Fruit fly (Drosophila melanogaster): ENCODE measurements around the gene Adhr.

Adhr gene

dm6 chr2L:14614897-14615602 is at the start of gene Adhr, which contains the start of gene Adh (continued):
- TF ChIP-seq CG3995 (GFP tag; optimal IDR thresholded peaks at IDR 0.05), result peak; percentile 31
- no peak for TF ChIP-seq CG14050 (GFP tag; IDR thresholded peaks at IDR 0.05)
- TF ChIP-seq CG11560 (tag; IDR thresholded peaks at IDR 0.05), result no peak
- peak; percentile 86 for TF ChIP-seq Dbx (GFP tag; IDR thresholded peaks at IDR 0.05)
- no peak for TF ChIP-seq fd64A (GFP tag; optimal IDR thresholded peaks at IDR 0.05)
- TF ChIP-seq aop (GFP tag; IDR thresholded peaks at IDR 0.05), result no peak
- TF ChIP-seq al (GFP tag; IDR thresholded peaks at IDR 0.05), result peak; percentile 80
- TF ChIP-seq CG4404 (GFP tag; IDR thresholded peaks at IDR 0.05), result peak; percentile 46; the same call in 1 of the 2 replicates
- peak; percentile 48 for TF ChIP-seq CG2875 (GFP tag; optimal IDR thresholded peaks at IDR 0.05)
- TF ChIP-seq CG3065 (GFP tag; optimal IDR thresholded peaks at IDR 0.05), result no peak
- TF ChIP-seq sr (GFP tag; IDR thresholded peaks at IDR 0.05), result no peak
- peak; percentile 20 for TF ChIP-seq ftz-f1 (GFP tag; optimal IDR thresholded peaks at IDR 0.05)
- no peak for TF ChIP-seq nerfin-2 (GFP tag; IDR thresholded peaks at IDR 0.05; ENCODE audit: partially characterized antibody)
- TF ChIP-seq D (optimal IDR thresholded peaks at IDR 0.05), result no peak
- TF ChIP-seq D (GFP tag; optimal IDR thresholded peaks at IDR 0.05), result peak; percentile 67
- no peak for TF ChIP-seq CG30431 (GFP tag; optimal IDR thresholded peaks at IDR 0.05)
- TF ChIP-seq ci (GFP tag; IDR thresholded peaks at IDR 0.05), result peak; percentile 34; the same call in 1 of the 3 replicates
- peak; percentile 61 for TF ChIP-seq CG16815 (GFP tag; optimal IDR thresholded peaks at IDR 0.05)
- peak in 1 of 2 experiments; percentile 81 for TF ChIP-seq bsh (GFP tag; optimal IDR thresholded peaks at IDR 0.05)
- TF ChIP-seq CG1832 (GFP tag; optimal IDR thresholded peaks at IDR 0.05), result no peak
- peak; percentile 77 for TF ChIP-seq CG12659 (GFP tag; optimal IDR thresholded peaks at IDR 0.05)
- TF ChIP-seq CG10147 (GFP tag; optimal IDR thresholded peaks at IDR 0.05), result peak; percentile 80
- TF ChIP-seq CG7372 (GFP tag; IDR thresholded peaks at IDR 0.05), result peak; percentile 58
- peak; percentile 71 for TF ChIP-seq tgo (GFP tag; IDR thresholded peaks at IDR 0.05)
- peak; percentile 55 for TF ChIP-seq wor (GFP tag; IDR thresholded peaks at IDR 0.05)
- TF ChIP-seq Ada2b (GFP tag; IDR thresholded peaks at IDR 0.05), result peak; percentile 26; the same call in 1 of the 2 replicates
- peak; percentile 29 for TF ChIP-seq Max (GFP tag; optimal IDR thresholded peaks at IDR 0.05)
- TF ChIP-seq jigr1 (GFP tag; IDR thresholded peaks at IDR 0.05), result peak; percentile 36; the same call in 1 of the 3 replicates
- TF ChIP-seq Lhr (GFP tag; optimal IDR thresholded peaks at IDR 0.05), result no peak
- TF ChIP-seq CG4282 (GFP tag; optimal IDR thresholded peaks at IDR 0.05), result no peak
- peak; percentile 55 for TF ChIP-seq Hmx (GFP tag; optimal IDR thresholded peaks at IDR 0.05)
- TF ChIP-seq CG15479 (GFP tag; optimal IDR thresholded peaks at IDR 0.05), result no peak
- no peak for TF ChIP-seq Mad (GFP tag; optimal IDR thresholded peaks at IDR 0.05)
- TF ChIP-seq CG12219 (GFP tag; optimal IDR thresholded peaks at IDR 0.05), result peak; percentile 46
- no peak for TF ChIP-seq cato (GFP tag; optimal IDR thresholded peaks at IDR 0.05; ENCODE audit: borderline replicate concordance)
- TF ChIP-seq rib (GFP tag; IDR thresholded peaks at IDR 0.05), result no peak; the same call in 1 of the 2 replicates
- TF ChIP-seq gcm2 (GFP tag; optimal IDR thresholded peaks at IDR 0.05), result no peak
- no peak for TF ChIP-seq gce (GFP tag; IDR thresholded peaks at IDR 0.05)
- TF ChIP-seq CG6765 (GFP tag; optimal IDR thresholded peaks at IDR 0.05), result peak; percentile 65
- TF ChIP-seq CG13123 (GFP tag; optimal IDR thresholded peaks at IDR 0.05), result no peak
- peak in 1 of 2 experiments; percentile 74 for TF ChIP-seq Hr78 (GFP tag; optimal IDR thresholded peaks at IDR 0.05)
- no peak for TF ChIP-seq sisA (GFP tag; IDR thresholded peaks at IDR 0.05)
- peak; percentile 55 for TF ChIP-seq CG18011 (GFP tag; optimal IDR thresholded peaks at IDR 0.05)
- peak; percentile 10 for TF ChIP-seq CG12769 (tag; optimal IDR thresholded peaks at IDR 0.05)
- TF ChIP-seq CG11723 (GFP tag; optimal IDR thresholded peaks at IDR 0.05), result peak; percentile 36
- TF ChIP-seq CG8765 (GFP tag; IDR thresholded peaks at IDR 0.05), result no peak
- TF ChIP-seq lbe (GFP tag; optimal IDR thresholded peaks at IDR 0.05), result no peak
- peak; percentile 54 for TF ChIP-seq Myb (GFP tag; optimal IDR thresholded peaks at IDR 0.05)
- peak; percentile 53 for TF ChIP-seq CG12744 (GFP tag; optimal IDR thresholded peaks at IDR 0.05)
- no peak for TF ChIP-seq cg (GFP tag; optimal IDR thresholded peaks at IDR 0.05)
